Fruit fly (Drosophila melanogaster): ENCODE data around the gene Gbeta5.

Gene Gbeta5

dm6 chrX:8157294-8157693 is 5.2 kb upstream of the Gbeta5 start, which contains the start of the genes Traf6 and GIIIspla2 (continued):
- no peak for TF ChIP-seq D19A (tag; optimal IDR thresholded peaks at IDR 0.05)
- peak; percentile 88 for TF ChIP-seq CG17186 (GFP tag; optimal IDR thresholded peaks at IDR 0.05)
- peak; percentile 77 for TF ChIP-seq Deaf1 (tag; optimal IDR thresholded peaks at IDR 0.05)
- no peak for TF ChIP-seq pfk (GFP tag; optimal IDR thresholded peaks at IDR 0.05)
- peak; percentile 73; the same call in 2 of the 3 replicates for TF ChIP-seq CG34422 (GFP tag; IDR thresholded peaks at IDR 0.05)
- TF ChIP-seq gro (GFP tag; optimal IDR thresholded peaks at IDR 0.05): peak; percentile 51
- peak; percentile 87 for TF ChIP-seq Rfx (GFP tag; IDR thresholded peaks at IDR 0.05)
- TF ChIP-seq CG1832 (GFP tag; optimal IDR thresholded peaks at IDR 0.05): no peak
- peak; percentile 45; the same call in 1 of the 2 replicates for TF ChIP-seq peb (GFP tag; IDR thresholded peaks at IDR 0.05)
- peak; percentile 31 for TF ChIP-seq Mes4 (GFP tag; optimal IDR thresholded peaks at IDR 0.05)
- no peak for TF ChIP-seq rib (GFP tag; IDR thresholded peaks at IDR 0.05)
- TF ChIP-seq Nf-YA (GFP tag; IDR thresholded peaks at IDR 0.05): 0 out of 2 replicates have a peak, but pooled peaks have one; percentile 17
- peak; percentile 56 for TF ChIP-seq CG12942 (GFP tag; optimal IDR thresholded peaks at IDR 0.05)
- peak; percentile 71; the same call in 2 of the 3 replicates for TF ChIP-seq CG11456 (GFP tag; IDR thresholded peaks at IDR 0.05)
- TF ChIP-seq gsb (GFP tag; IDR thresholded peaks at IDR 0.05): peak; percentile 57; the same call in 1 of the 2 replicates
- TF ChIP-seq gem (tag; optimal IDR thresholded peaks at IDR 0.05): peak; percentile 84
- peak; percentile 80 for TF ChIP-seq NfI (GFP tag; optimal IDR thresholded peaks at IDR 0.05)
- TF ChIP-seq CG13894 (tag; optimal IDR thresholded peaks at IDR 0.05): no peak
- peak; percentile 43 for TF ChIP-seq CG7987 (GFP tag; optimal IDR thresholded peaks at IDR 0.05)
- TF ChIP-seq lmd (GFP tag; IDR thresholded peaks at IDR 0.05): peak; percentile 82
- TF ChIP-seq CoRest (tag; optimal IDR thresholded peaks at IDR 0.05): peak; percentile 82
- no peak for TF ChIP-seq CG5180 (GFP tag; optimal IDR thresholded peaks at IDR 0.05)
- TF ChIP-seq sna (GFP tag; IDR thresholded peaks at IDR 0.05; ENCODE audit: partially characterized antibody): 0 out of 2 replicates have a peak, but pooled peaks have one; percentile 40
- peak; percentile 44 for TF ChIP-seq CG4730 (GFP tag; IDR thresholded peaks at IDR 0.05)
- TF ChIP-seq cwo (GFP tag; optimal IDR thresholded peaks at IDR 0.05): peak; percentile 50
- peak; percentile 83 for TF ChIP-seq CG13424 (tag; optimal IDR thresholded peaks at IDR 0.05)
- peak; percentile 72 for TF ChIP-seq CG17328 (GFP tag; IDR thresholded peaks at IDR 0.05)
- TF ChIP-seq CG17829 (tag; optimal IDR thresholded peaks at IDR 0.05): peak; percentile 77
- TF ChIP-seq nau (GFP tag; optimal IDR thresholded peaks at IDR 0.05): no peak
- no peak for TF ChIP-seq fd102C (GFP tag; optimal IDR thresholded peaks at IDR 0.05)
- peak; percentile 78 for TF ChIP-seq CG14441 (GFP tag; IDR thresholded peaks at IDR 0.05)
- TF ChIP-seq NK7.1 (GFP tag; optimal IDR thresholded peaks at IDR 0.05): peak; percentile 45
- 0 out of 3 replicates have a peak, but pooled peaks have one; percentile 42 for TF ChIP-seq CG2889 (GFP tag; IDR thresholded peaks at IDR 0.05)
- peak; percentile 76 for TF ChIP-seq lilli (GFP tag; optimal IDR thresholded peaks at IDR 0.05)
- TF ChIP-seq ATbp (GFP tag; optimal IDR thresholded peaks at IDR 0.05): peak; percentile 17
- TF ChIP-seq slbo (GFP tag; IDR thresholded peaks at IDR 0.05): peak; percentile 83
- peak; percentile 68 for TF ChIP-seq CG33213 (GFP tag; optimal IDR thresholded peaks at IDR 0.05)
- peak; percentile 87 for TF ChIP-seq CG2120 (GFP tag; optimal IDR thresholded peaks at IDR 0.05)
- no peak for TF ChIP-seq CG10565 (GFP tag; optimal IDR thresholded peaks at IDR 0.05)
- peak; percentile 35 for TF ChIP-seq gfzf (GFP tag; optimal IDR thresholded peaks at IDR 0.05)
- TF ChIP-seq Atf-2 (GFP tag; optimal IDR thresholded peaks at IDR 0.05): peak; percentile 23
- no peak for TF ChIP-seq ab (GFP tag; optimal IDR thresholded peaks at IDR 0.05)
- peak; percentile 68; the same call in 1 of the 3 replicates for TF ChIP-seq Mrtf (GFP tag; IDR thresholded peaks at IDR 0.05)
- TF ChIP-seq en (GFP tag; optimal IDR thresholded peaks at IDR 0.05): peak; percentile 43
- TF ChIP-seq CG8388 (GFP tag; optimal IDR thresholded peaks at IDR 0.05): peak; percentile 79
- peak; percentile 61; the same call in 1 of the 2 replicates for TF ChIP-seq CG5953 (GFP tag; IDR thresholded peaks at IDR 0.05)
- no peak for TF ChIP-seq dan (GFP tag; IDR thresholded peaks at IDR 0.05)
- TF ChIP-seq CG1603 (tag; optimal IDR thresholded peaks at IDR 0.05): peak; percentile 90
- no peak for TF ChIP-seq Sox100B (GFP tag; optimal IDR thresholded peaks at IDR 0.05)
- peak; percentile 74 for TF ChIP-seq tgo (GFP tag; IDR thresholded peaks at IDR 0.05)
- TF ChIP-seq CG15073 (GFP tag; optimal IDR thresholded peaks at IDR 0.05): no peak

All from whole organism, embryonic.